Fruit fly (Drosophila melanogaster): ENCODE measurements around the gene CG7083.

- TF ChIP-seq CG4318 (GFP tag; optimal IDR thresholded peaks at IDR 0.05) = peak; percentile 59
- TF ChIP-seq dac (GFP tag; optimal IDR thresholded peaks at IDR 0.05) = peak; percentile 51
- no peak for TF ChIP-seq Ets96B (tag; optimal IDR thresholded peaks at IDR 0.05)
- TF ChIP-seq CG10669 (GFP tag; optimal IDR thresholded peaks at IDR 0.05) = no peak
- no peak for TF ChIP-seq Blimp-1 (GFP tag; optimal IDR thresholded peaks at IDR 0.05)
- TF ChIP-seq Lpt (GFP tag; optimal IDR thresholded peaks at IDR 0.05) = no peak
- no peak for TF ChIP-seq Sox102F (GFP tag; optimal IDR thresholded peaks at IDR 0.05)
- TF ChIP-seq dsx (GFP tag; optimal IDR thresholded peaks at IDR 0.05; ENCODE audit: poor library complexity, severe bottlenecking) = no peak
Measured at dm6 chr3L:8383968-8384367, 43.4 kb downstream of the CG7083 start.

Measured in whole organism, prepupa.